Fruit fly (Drosophila melanogaster) whole organism, adult: Measurements from ENCODE around the gene CG11586.

Experiments
- CG12768 ChIP-seq: fragments of 200-800 bp; sonication (Bioruptor generic); optimal IDR thresholded peaks from 2 replicates; lab custom pipeline; 2017; ENCODE audit warnings: missing biosample characterization, missing genetic modification characterization, mild to moderate bottlenecking, moderate library complexity, missing genetic modification reagents
- bab1 ChIP-seq: fragments of 200-800 bp; sonication (Bioruptor generic); optimal IDR thresholded peaks from 3 replicates; lab custom pipeline; 2019; ENCODE audit warnings: missing biosample characterization, mild to moderate bottlenecking, missing genetic modification characterization, moderate library complexity

- TF ChIP-seq bab1 (GFP tag; lab: Kevin White, UChicago): no peak
- no peak for TF ChIP-seq CG12768 (GFP tag; lab: Kevin White, UChicago)
Measured at dm6 chr3L:4232724-4233367, 29.4 kb downstream of the CG11586 start.
